Worm (Caenorhabditis elegans): ENCODE data around the gene atf-7.

Gene atf-7

DNA sequence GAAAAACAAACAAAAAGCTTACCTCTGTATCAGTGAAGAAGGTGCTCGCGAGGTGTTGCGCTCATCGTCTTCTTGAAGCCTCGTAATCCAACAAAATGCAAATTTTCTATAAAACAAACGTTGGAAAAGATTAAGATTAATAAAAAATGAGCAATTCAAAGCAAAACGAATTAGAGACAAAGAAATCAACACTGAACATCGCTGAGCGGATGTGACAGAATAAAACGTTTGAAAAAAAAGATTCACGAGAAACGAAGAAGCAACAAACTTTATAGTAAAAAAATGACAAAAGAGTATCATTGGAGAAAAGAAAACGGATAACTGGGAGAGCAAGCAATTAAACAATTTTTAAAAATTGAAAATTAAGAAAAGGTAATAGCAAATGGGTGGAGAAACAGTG is at the start of gene atf-7, which contains the start of gene C07G2.5:
Gene atf-7 (minus strand): TSS at position 108 of the 400 bp plus-strand sequence.
Gene C07G2.5 (minus strand): TSS at position 101 of the 400 bp plus-strand sequence.
- TF ChIP-seq fos-1 (tag; optimal IDR thresholded peaks at IDR 0.05) = no peak
- no peak for TF ChIP-seq ceh-82 (tag; optimal IDR thresholded peaks at IDR 0.05)
- no peak for TF ChIP-seq fkh-10 (GFP tag; optimal IDR thresholded peaks at IDR 0.05)
- TF ChIP-seq nhr-12 (tag; optimal IDR thresholded peaks at IDR 0.05) = no peak
- TF ChIP-seq egl-27 (tag; optimal IDR thresholded peaks at IDR 0.05) = no peak
- TF ChIP-seq ceh-9 (tag; optimal IDR thresholded peaks at IDR 0.05) = no peak
- no peak for TF ChIP-seq elt-2 (tag; optimal IDR thresholded peaks at IDR 0.05)
- no peak for TF ChIP-seq lin-39 (tag; optimal IDR thresholded peaks at IDR 0.05)
- no peak for TF ChIP-seq eor-1 (tag; optimal IDR thresholded peaks at IDR 0.05)
- no peak for TF ChIP-seq R02D3.7 (tag; optimal IDR thresholded peaks at IDR 0.05)
- TF ChIP-seq tbx-2 (tag; optimal IDR thresholded peaks at IDR 0.05) = no peak
- no peak for TF ChIP-seq ceh-16 (tag; optimal IDR thresholded peaks at IDR 0.05)
- TF ChIP-seq hmg-11 (tag; optimal IDR thresholded peaks at IDR 0.05) = no peak
- no peak for TF ChIP-seq ztf-11 (tag; optimal IDR thresholded peaks at IDR 0.05)
- no peak for TF ChIP-seq ama-1 (optimal IDR thresholded peaks at IDR 0.05)
- no peak for TF ChIP-seq unc-62 (GFP tag; optimal IDR thresholded peaks at IDR 0.05)
- TF ChIP-seq sea-2 (GFP tag; optimal IDR thresholded peaks at IDR 0.05) = no peak

DNA sequence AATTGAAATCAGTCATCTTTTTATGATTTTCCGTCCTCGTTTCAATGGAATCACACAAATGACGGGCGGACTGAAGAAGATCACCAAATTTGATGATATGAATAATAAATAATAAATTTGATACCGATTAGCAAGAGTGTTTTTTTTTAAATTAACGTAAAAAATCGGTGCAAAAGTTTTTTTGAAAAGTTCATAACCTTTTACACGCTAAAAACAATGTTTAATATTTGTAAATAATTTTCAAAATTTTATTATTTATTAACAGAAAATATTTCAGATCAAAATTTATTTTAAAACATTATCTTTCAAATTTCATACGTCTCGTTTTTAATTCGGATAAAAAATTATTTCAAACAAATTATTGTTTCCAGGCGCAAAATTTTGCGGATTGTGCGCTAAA is 46.1 kb upstream of the atf-7 start, which contains the start of gene M88.3:
Gene M88.3 (minus strand): TSS at position 101 of the 400 bp plus-strand sequence.
- TF ChIP-seq ztf-11 (tag; optimal IDR thresholded peaks at IDR 0.05) (no peak), jun-1 (tag; optimal IDR thresholded peaks at IDR 0.05) (no peak)

DNA sequence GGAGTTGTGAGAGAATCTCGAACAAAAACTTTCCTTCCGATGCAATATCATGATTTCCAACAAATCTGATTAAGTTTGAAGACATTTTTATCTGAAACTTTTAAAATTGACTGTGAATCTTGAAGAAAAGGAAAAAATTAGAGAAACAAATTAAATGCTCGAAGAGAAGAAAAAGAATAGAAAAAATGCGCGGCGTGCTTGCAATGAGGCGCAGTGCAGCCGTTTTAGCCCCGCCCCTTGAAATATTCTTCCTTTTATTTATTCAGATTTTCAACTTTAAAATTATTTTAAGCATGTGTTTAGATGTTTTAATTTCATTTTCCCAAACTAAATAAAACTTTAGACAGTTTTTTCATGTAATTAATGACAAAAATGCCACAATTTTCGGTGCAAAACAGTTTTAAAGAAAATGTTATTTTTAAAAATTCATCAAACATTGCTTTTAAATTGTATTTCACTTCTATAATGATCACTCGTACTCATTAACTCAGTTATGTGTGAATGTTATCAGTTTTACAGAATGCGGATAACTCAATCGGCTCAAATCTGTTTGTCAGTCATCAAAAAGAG is 43.6 kb upstream of the atf-7 start, which contains the start of the genes mrps-34 and cisd-3.1:
Gene mrps-34 (minus strand): TSS at position 91 of the 570 bp plus-strand sequence.
Gene cisd-3.1 (plus strand): TSS at position 520 of the 570 bp plus-strand sequence.
- TF ChIP-seq nfya-1 (tag; optimal IDR thresholded peaks at IDR 0.05; ENCODE audit: insufficient read depth) (peak; percentile 46), ztf-4 (tag; optimal IDR thresholded peaks at IDR 0.05) (no peak), skn-1 (tag; optimal IDR thresholded peaks at IDR 0.05) (no peak), snpc-4 (tag; optimal IDR thresholded peaks at IDR 0.05) (peak; percentile 1), pha-4 (tag; optimal IDR thresholded peaks at IDR 0.05) (peak; percentile 42), ceh-28 (tag; optimal IDR thresholded peaks at IDR 0.05) (no peak)

DNA sequence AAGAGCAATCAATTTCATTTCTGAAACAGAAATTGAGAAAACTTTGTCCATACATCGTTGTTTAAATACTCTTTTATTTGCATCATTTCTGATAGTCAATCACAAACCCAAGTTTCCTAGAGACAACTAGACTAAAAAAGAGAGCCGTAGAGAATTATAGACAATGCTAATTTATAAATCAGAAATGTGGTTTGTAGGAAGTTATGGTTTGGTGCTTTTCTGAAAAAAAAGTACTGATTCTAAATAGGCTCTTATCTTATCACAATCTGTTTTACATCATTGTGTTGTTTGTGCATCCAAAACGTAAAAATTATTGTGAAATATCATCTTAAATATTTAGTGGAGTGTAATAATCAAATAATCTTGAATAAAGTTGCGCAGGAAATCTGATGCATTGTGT is 41.8 kb upstream of the atf-7 start, which contains the start of gene ugt-62:
Gene ugt-62 (minus strand): TSS at position 20 of the 400 bp plus-strand sequence.
- TF ChIP-seq pqm-1 (tag; optimal IDR thresholded peaks at IDR 0.05) (peak; percentile 75), elt-2 (tag; optimal IDR thresholded peaks at IDR 0.05) (peak; percentile 92), lin-39 (tag; optimal IDR thresholded peaks at IDR 0.05) (no peak)

DNA sequence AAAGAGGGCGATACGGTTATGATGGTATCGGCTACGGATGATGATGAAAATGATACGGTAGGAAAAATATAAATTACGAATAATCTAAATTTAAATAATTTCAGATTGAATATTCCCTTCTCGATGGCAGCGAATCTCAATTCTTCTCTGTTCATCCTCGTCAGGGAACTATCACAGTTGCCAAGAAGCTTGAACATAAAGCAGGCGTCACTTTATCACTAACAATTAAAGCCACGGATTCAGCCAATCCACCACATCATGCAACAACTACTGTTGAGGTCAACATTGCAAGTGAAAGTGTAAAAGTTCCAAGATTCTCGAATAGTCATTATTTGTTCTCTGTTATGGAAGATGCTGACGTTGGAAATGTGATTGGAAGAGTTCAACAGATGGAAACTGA is 32.1 kb upstream of the atf-7 start:
- TF ChIP-seq zag-1 (tag; optimal IDR thresholded peaks at IDR 0.05) (no peak), skn-1 (tag; optimal IDR thresholded peaks at IDR 0.05) (no peak), nfya-1 (tag; optimal IDR thresholded peaks at IDR 0.05; ENCODE audit: insufficient read depth) (no peak), nhr-11 (tag; optimal IDR thresholded peaks at IDR 0.05) (no peak), nhr-25 (tag; optimal IDR thresholded peaks at IDR 0.05) (no peak), ceh-16 (tag; optimal IDR thresholded peaks at IDR 0.05) (no peak)

DNA sequence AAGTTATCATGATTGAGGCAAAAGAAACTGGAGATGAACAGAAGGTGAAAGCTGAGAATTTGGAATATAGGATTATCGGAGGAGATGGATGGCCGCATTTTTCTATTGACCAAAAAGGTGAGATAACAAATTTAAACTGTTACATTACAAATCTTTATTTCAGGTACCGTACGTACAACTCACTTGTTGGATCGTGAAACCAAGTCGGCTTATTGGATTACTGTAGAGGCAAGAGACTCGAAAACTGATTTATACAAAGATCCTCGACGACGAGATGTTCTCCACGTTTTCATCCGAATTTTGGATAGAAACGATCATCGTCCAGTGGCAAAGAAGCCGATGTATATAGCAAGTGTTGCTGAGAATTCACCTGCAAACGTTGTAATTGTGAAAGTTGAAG is 27.2 kb upstream of the atf-7 start:
- TF ChIP-seq pha-4 (tag; optimal IDR thresholded peaks at IDR 0.05) (no peak), ceh-16 (tag; optimal IDR thresholded peaks at IDR 0.05) (no peak)

DNA sequence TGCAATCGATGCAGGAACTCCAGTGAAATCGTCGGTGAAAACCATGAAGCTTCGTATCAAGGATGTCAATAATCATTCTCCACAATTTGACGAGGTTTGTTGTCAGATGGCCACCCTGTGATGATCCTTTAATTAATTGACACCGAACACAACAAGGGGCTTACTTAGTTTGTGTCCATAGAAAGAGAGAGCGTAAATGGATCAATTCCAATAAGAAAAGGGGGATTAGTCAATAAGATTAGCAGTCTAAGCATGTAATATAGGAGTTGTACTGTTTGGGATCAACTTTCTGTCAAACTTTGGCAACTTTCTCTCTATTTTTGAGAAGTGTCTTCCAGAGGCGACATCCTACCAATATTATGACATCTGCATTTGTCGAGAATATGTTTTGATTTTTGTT is 25.2 kb upstream of the atf-7 start:
- TF ChIP-seq elt-2 (tag; optimal IDR thresholded peaks at IDR 0.05) = no peak
- TF ChIP-seq unc-62 (GFP tag; optimal IDR thresholded peaks at IDR 0.05) = no peak
- no peak for TF ChIP-seq elt-3 (tag; optimal IDR thresholded peaks at IDR 0.05)
- TF ChIP-seq aly-2 (tag; optimal IDR thresholded peaks at IDR 0.05) = no peak
- no peak for TF ChIP-seq egl-5 (tag; optimal IDR thresholded peaks at IDR 0.05)
- no peak for TF ChIP-seq mml-1 (tag; optimal IDR thresholded peaks at IDR 0.05)
- TF ChIP-seq snpc-4 (tag; optimal IDR thresholded peaks at IDR 0.05) = no peak
- TF ChIP-seq nhr-67 (tag; optimal IDR thresholded peaks at IDR 0.05) = no peak
- no peak for TF ChIP-seq lsy-12 (tag; optimal IDR thresholded peaks at IDR 0.05)
- no peak for TF ChIP-seq ceh-9 (tag; optimal IDR thresholded peaks at IDR 0.05)
